Worm (Caenorhabditis elegans): ENCODE data around the gene F56B3.11.

- no peak for TF ChIP-seq unc-62 (GFP tag; optimal IDR thresholded peaks at IDR 0.05)
- no peak for TF ChIP-seq unc-39 (tag; optimal IDR thresholded peaks at IDR 0.05)
- TF ChIP-seq bed-3 (GFP tag; optimal IDR thresholded peaks at IDR 0.05) = no peak
- TF ChIP-seq nhr-28 (tag; optimal IDR thresholded peaks at IDR 0.05) = no peak
Measured at ce11 chrIV:800518-800917, 4.1 kb upstream of the F56B3.11 start, which contains the start of gene mrpl-46.

All from whole organism, mixed stage, embryonic.